Fruit fly (Drosophila melanogaster) whole organism, embryonic: ENCODE data around the gene ppk7.

Experiments
- Bteb2 ChIP-seq: fragments of 200-800 bp; sonication (Bioruptor generic); optimal IDR thresholded peaks from 2 replicates; lab custom pipeline; 2016; ENCODE audit warnings: missing biosample characterization, missing genetic modification characterization
- CG10209 ChIP-seq: fragments of 200-800 bp; sonication (Bioruptor generic); optimal IDR thresholded peaks from 3 replicates; lab custom pipeline; 2017; ENCODE audit warnings: missing biosample characterization, mild to moderate bottlenecking, missing genetic modification characterization, missing genetic modification reagents
- CG10366 ChIP-seq: fragments of 200-800 bp; sonication (Bioruptor generic); IDR thresholded peaks from 2 replicates; pipeline ENCODE4 v1.3.6; 2022; ENCODE audit warnings: missing biosample characterization, missing genetic modification characterization
- CG11093 ChIP-seq: fragments of 200-800 bp; sonication (Bioruptor generic); IDR thresholded peaks from 3 replicates; pipeline ENCODE4 v1.3.6; 2022; ENCODE audit warnings: missing biosample characterization, missing genetic modification characterization
- CG14667 ChIP-seq: fragments of 200-800 bp; sonication (Bioruptor generic); IDR thresholded peaks from 2 replicates; pipeline ENCODE4 v1.3.6; 2022; ENCODE audit warnings: missing biosample characterization, missing genetic modification characterization
- CG1602 ChIP-seq: fragments of 200-800 bp; sonication (Bioruptor generic); optimal IDR thresholded peaks from 3 replicates; lab custom pipeline; 2016; ENCODE audit warnings: missing biosample characterization, missing genetic modification characterization
- CG16779 ChIP-seq: fragments of 200-800 bp; sonication (Bioruptor generic); IDR thresholded peaks from 2 replicates; pipeline ENCODE4 v1.3.6; 2022; ENCODE audit warnings: missing biosample characterization, missing genetic modification characterization
- CG17361 ChIP-seq: fragments of 200-800 bp; sonication (Bioruptor generic); IDR thresholded peaks from 3 replicates; pipeline ENCODE4 v1.3.6; 2022; ENCODE audit warnings: missing biosample characterization, missing genetic modification characterization
- CG18262 ChIP-seq: fragments of 200-800 bp; optimal IDR thresholded peaks from 3 replicates; lab custom pipeline; 2019; ENCODE audit warnings: missing biosample characterization, mild to moderate bottlenecking, missing genetic modification characterization, moderate library complexity
- CG2120 ChIP-seq: fragments of 200-800 bp; sonication (Bioruptor generic); optimal IDR thresholded peaks from 3 replicates; lab custom pipeline; 2016; ENCODE audit warnings: missing biosample characterization, missing genetic modification characterization
- CG2889 ChIP-seq: fragments of 200-800 bp; sonication (Bioruptor generic); IDR thresholded peaks from 3 replicates; pipeline ENCODE4 v1.3.6; 2022; ENCODE audit warnings: missing biosample characterization, missing genetic modification characterization
- CG3163 ChIP-seq: fragments of 200-800 bp; sonication (Bioruptor generic); optimal IDR thresholded peaks from 3 replicates; lab custom pipeline; 2016; ENCODE audit warnings: missing biosample characterization, missing genetic modification characterization
- CG3847 ChIP-seq: fragments of 200-800 bp; sonication (Bioruptor generic); IDR thresholded peaks from 2 replicates; pipeline ENCODE4 v1.3.6; 2022; ENCODE audit warnings: missing biosample characterization, missing genetic modification characterization
- CG6175 ChIP-seq: fragments of 200-800 bp; sonication (Bioruptor generic); IDR thresholded peaks from 3 replicates; pipeline ENCODE4 v1.3.6; 2022; ENCODE audit warnings: missing biosample characterization, missing genetic modification characterization
- CG7372 ChIP-seq: fragments of 200-800 bp; sonication (Bioruptor generic); IDR thresholded peaks from 2 replicates; pipeline ENCODE4 v1.3.6; 2022; ENCODE audit warnings: missing biosample characterization, missing genetic modification characterization
- CG7556 ChIP-seq: fragments of 200-800 bp; sonication (Bioruptor generic); optimal IDR thresholded peaks from 2 replicates; lab custom pipeline; 2017; ENCODE audit warnings: missing biosample characterization, mild to moderate bottlenecking, missing genetic modification characterization
- CG9932 ChIP-seq: fragments of 200-800 bp; sonication (Bioruptor generic); IDR thresholded peaks from 2 replicates; pipeline ENCODE4 v1.3.6; 2022; ENCODE audit warnings: missing biosample characterization, missing genetic modification characterization
- CoRest ChIP-seq: fragments of 200-800 bp; sonication (Bioruptor generic); optimal IDR thresholded peaks from 3 replicates; lab custom pipeline; 2018; ENCODE audit warnings: missing biosample characterization, mild to moderate bottlenecking, missing genetic modification characterization, moderate library complexity
- CrebB ChIP-seq: fragments of 200-800 bp; sonication (Bioruptor generic); optimal IDR thresholded peaks from 3 replicates; lab custom pipeline; 2018; ENCODE audit warnings: missing biosample characterization, mild to moderate bottlenecking, missing genetic modification characterization
- D19A ChIP-seq: fragments of 200-800 bp; optimal IDR thresholded peaks from 3 replicates; lab custom pipeline; 2019; ENCODE audit warnings: missing biosample characterization, mild to moderate bottlenecking, missing genetic modification characterization, moderate library complexity
- Ets97D ChIP-seq: fragments of 200-800 bp; sonication (Bioruptor generic); optimal IDR thresholded peaks from 3 replicates; lab custom pipeline; 2016; ENCODE audit warnings: missing biosample characterization, missing genetic modification characterization
- Gug ChIP-seq: fragments of 200-800 bp; sonication (Bioruptor generic); IDR thresholded peaks from 4 replicates; pipeline ENCODE4 v1.3.6; 2022; ENCODE audit warnings: missing biosample characterization, missing genetic modification characterization
- Med ChIP-seq: fragments of 200-800 bp; sonication (Bioruptor generic); peaks from one replicate; lab custom pipeline; 2016; ENCODE audit warnings: missing biosample characterization, missing genetic modification characterization, mild to moderate bottlenecking, inconsistent platforms, moderate library complexity
- Nf-YB ChIP-seq: fragments of 200-800 bp; sonication (Bioruptor generic); optimal IDR thresholded peaks from 3 replicates; lab custom pipeline; 2019; ENCODE audit warnings: missing biosample characterization, mild to moderate bottlenecking, missing genetic modification characterization, moderate library complexity
- Ravus ChIP-seq: fragments of 200-800 bp; sonication (Bioruptor generic); IDR thresholded peaks from 2 replicates; pipeline ENCODE4 v1.3.6; 2022; ENCODE audit warnings: missing biosample characterization, missing genetic modification characterization
- bsh ChIP-seq, 2 experiments: fragments of 200-800 bp; sonication (Bioruptor generic); optimal IDR thresholded peaks; 2 replicates each; lab custom pipeline; 2017 to 2018; ENCODE audit warnings: mild to moderate bottlenecking in 2 of 2, missing biosample characterization in 2 of 2, missing genetic modification characterization in 2 of 2, moderate library complexity in 1 of 2
- cas ChIP-seq: fragments of 200-800 bp; sonication (Bioruptor generic); IDR thresholded peaks from 2 replicates; pipeline ENCODE4 v1.3.6; 2022; ENCODE audit warnings: missing biosample characterization, missing genetic modification characterization
- croc ChIP-seq: fragments of 200-800 bp; sonication (Bioruptor generic); conservative IDR thresholded peaks from 3 replicates; pipeline ENCODE4 v1.3.6; 2022; ENCODE audit warnings: missing biosample characterization, missing genetic modification characterization
- dpn ChIP-seq, 2 experiments: fragments of 200-800 bp; sonication (Bioruptor generic); optimal IDR thresholded peaks; 3 replicates each; lab custom pipeline; 2016; ENCODE audit warnings: missing biosample characterization in 2 of 2, missing genetic modification characterization in 2 of 2
- eyg ChIP-seq: fragments of 200-800 bp; sonication (Bioruptor generic); optimal IDR thresholded peaks from 3 replicates; lab custom pipeline; 2016; ENCODE audit warnings: missing biosample characterization, missing genetic modification characterization
- fd96Cb ChIP-seq: fragments of 200-800 bp; sonication (Bioruptor generic); optimal IDR thresholded peaks from 2 replicates; lab custom pipeline; 2018; ENCODE audit warnings: missing biosample characterization, mild to moderate bottlenecking, missing genetic modification characterization, moderate library complexity
- hbn ChIP-seq: fragments of 200-800 bp; sonication (Bioruptor generic); IDR thresholded peaks from 2 replicates; pipeline ENCODE4 v1.3.6; 2022; ENCODE audit warnings: missing biosample characterization, missing genetic modification characterization; ENCODE audit not compliant: partially characterized antibody
- hkb ChIP-seq, 2 experiments: fragments of 200-800 bp in 1 of 2; fragments of >200 bp in 1 of 2; sonication (Bioruptor generic) in 1 of 2; IDR thresholded peaks in 1 of 2; optimal IDR thresholded peaks in 1 of 2; 2 replicates each; pipeline versions ENCODE4 v1.3.6 to Lab custom; 2017 to 2022; ENCODE audit warnings: missing biosample characterization in 1 of 2, missing genetic modification characterization in 1 of 2
- jing ChIP-seq: fragments of 200-800 bp; sonication (Bioruptor generic); optimal IDR thresholded peaks from 2 replicates; lab custom pipeline; 2018; ENCODE audit warnings: missing biosample characterization, mild to moderate bottlenecking, missing genetic modification characterization
- jumu ChIP-seq: fragments of 200-800 bp; sonication (Bioruptor generic); optimal IDR thresholded peaks from 3 replicates; lab custom pipeline; 2016; ENCODE audit warnings: missing biosample characterization, missing genetic modification characterization
- kni ChIP-seq: fragments of 200-800 bp; sonication (Bioruptor generic); optimal IDR thresholded peaks from 3 replicates; lab custom pipeline; 2017; ENCODE audit warnings: mild to moderate bottlenecking, missing biosample characterization, missing genetic modification reagents, missing genetic modification characterization
- lab ChIP-seq: fragments of 200-800 bp; sonication (Bioruptor generic); optimal IDR thresholded peaks from 3 replicates; lab custom pipeline; 2017; ENCODE audit warnings: missing biosample characterization, missing genetic modification characterization, mild to moderate bottlenecking, moderate library complexity, missing genetic modification reagents
- lbe ChIP-seq: fragments of 200-800 bp; sonication (Bioruptor generic); optimal IDR thresholded peaks from 2 replicates; lab custom pipeline; 2016; ENCODE audit warnings: missing biosample characterization, mild to moderate bottlenecking, missing genetic modification characterization
- lola ChIP-seq, 3 experiments: fragments of >200 bp in 2 of 3; fragments of 200-800 bp in 1 of 3; sonication (Bioruptor generic) in 1 of 3; optimal IDR thresholded peaks; 2 replicates each; lab custom pipeline; 2017 to 2019; ENCODE audit warnings: missing biosample characterization in 3 of 3, missing genetic modification characterization in 3 of 3, mild to moderate bottlenecking in 1 of 3, moderate library complexity in 1 of 3
- phol ChIP-seq: fragments of 200-800 bp; sonication (Bioruptor generic); optimal IDR thresholded peaks from 3 replicates; lab custom pipeline; 2018; ENCODE audit warnings: missing biosample characterization, mild to moderate bottlenecking, missing genetic modification characterization, moderate library complexity
- pita ChIP-seq: fragments of 200-800 bp; sonication (Bioruptor generic); optimal IDR thresholded peaks from 2 replicates; lab custom pipeline; 2017; ENCODE audit warnings: missing biosample characterization, mild to moderate bottlenecking, missing genetic modification characterization
- pum ChIP-seq: fragments of 200-800 bp; sonication (Bioruptor generic); optimal IDR thresholded peaks from 2 replicates; lab custom pipeline; 2016; ENCODE audit warnings: missing biosample characterization, missing genetic modification characterization
- schlank ChIP-seq: fragments of 200-800 bp; sonication (Bioruptor generic); optimal IDR thresholded peaks from 2 replicates; lab custom pipeline; 2018; ENCODE audit warnings: missing biosample characterization, mild to moderate bottlenecking, missing genetic modification characterization
- sens ChIP-seq: fragments of 200-800 bp; sonication (Bioruptor generic); peaks from one replicate; lab custom pipeline; 2016; ENCODE audit warnings: missing biosample characterization, missing genetic modification characterization
- sqz ChIP-seq: fragments of 200-800 bp; sonication (Bioruptor generic); optimal IDR thresholded peaks from 3 replicates; lab custom pipeline; 2018; ENCODE audit warnings: missing biosample characterization, mild to moderate bottlenecking, missing genetic modification characterization
- stwl ChIP-seq: fragments of 200-800 bp; sonication (Bioruptor generic); optimal IDR thresholded peaks from 3 replicates; lab custom pipeline; 2018; ENCODE audit warnings: missing biosample characterization, mild to moderate bottlenecking, missing genetic modification characterization, moderate library complexity
- tap ChIP-seq: fragments of 200-800 bp; optimal IDR thresholded peaks from 3 replicates; lab custom pipeline; 2019; ENCODE audit warnings: missing biosample characterization, mild to moderate bottlenecking, missing genetic modification characterization, moderate library complexity
- z ChIP-seq: fragments of 200-800 bp; sonication (Bioruptor generic); IDR thresholded peaks from 3 replicates; pipeline ENCODE4 v1.3.6; 2022; ENCODE audit warnings: missing biosample characterization, missing genetic modification characterization

The ppk7 gene

dm6 chr2L:6350984-6351808 is 2.9 kb downstream of the ppk7 start, which contains the start of gene CG9498 (continued):
- TF ChIP-seq Med (GFP tag; lab: Kevin White, UChicago) (peak; percentile 73), CG16779 (GFP tag; lab: Robert Waterston, UW) (peak; percentile 69; the same call in 1 of the 2 replicates), CG6175 (peak; percentile 60; the same call in 2 of the 3 replicates), bsh (GFP tag; optimal IDR thresholded peaks at IDR 0.05; lab: Kevin White, UChicago) (peak in 1 of 2 experiments; percentile 53), croc (GFP tag; lab: Robert Waterston, UW) (peak; percentile 55; the same call in 2 of the 3 replicates), tap (tag; lab: Kevin White, UChicago) (peak; percentile 78), CG1602 (GFP tag; lab: Kevin White, UChicago) (peak; percentile 56), cas (GFP tag; lab: Robert Waterston, UW) (peak; percentile 86), CG10366 (peak; percentile 59), CoRest (peak; percentile 92), CrebB (tag; lab: Kevin White, UChicago) (peak; percentile 41), CG17361 (GFP tag; lab: Robert Waterston, UW) (peak; percentile 86), lola (GFP tag; optimal IDR thresholded peaks at IDR 0.05; lab: Kevin White, UChicago) (peak in 1 of 3 experiments; percentile 9), CG3847 (GFP tag; lab: Robert Waterston, UW) (peak; percentile 76), Ets97D (no peak), CG10209 (peak; percentile 77), stwl (no peak), CG2120 (GFP tag; lab: Kevin White, UChicago) (peak; percentile 90), pum (GFP tag; lab: Kevin White, UChicago) (no peak), hkb (optimal IDR thresholded peaks at IDR 0.05; lab: Kevin White, UChicago) (no peak), hkb (GFP tag; IDR thresholded peaks at IDR 0.05; lab: Robert Waterston, UW) (peak; percentile 77; the same call in 1 of the 2 replicates), CG2889 (GFP tag; lab: Robert Waterston, UW) (peak; percentile 44; the same call in 1 of the 3 replicates), z (GFP tag; lab: Robert Waterston, UW) (no peak), jing (GFP tag; lab: Kevin White, UChicago) (no peak), lab (GFP tag; lab: Kevin White, UChicago) (peak; percentile 96), sens (GFP tag; lab: Kevin White, UChicago) (peak; percentile 89), CG7556 (GFP tag; lab: Kevin White, UChicago) (peak; percentile 90), CG7372 (GFP tag; lab: Robert Waterston, UW) (peak; percentile 94), CG3163 (GFP tag; lab: Kevin White, UChicago) (no peak), pita (GFP tag; lab: Kevin White, UChicago) (no peak), Nf-YB (GFP tag; lab: Kevin White, UChicago) (peak; percentile 43), CG18262 (tag; lab: Kevin White, UChicago) (peak; percentile 83), sqz (GFP tag; lab: Kevin White, UChicago) (peak; percentile 52), CG11093 (peak; percentile 40; the same call in 1 of the 3 replicates), phol (tag; lab: Kevin White, UChicago) (peak; percentile 80), schlank (tag; lab: Kevin White, UChicago) (peak; percentile 60), D19A (tag; lab: Kevin White, UChicago) (peak; percentile 70), Gug (peak; percentile 44; the same call in 1 of the 4 replicates), hbn (no peak), Bteb2 (GFP tag; lab: Kevin White, UChicago) (peak; percentile 7), CG9932 (peak; percentile 91), CG14667 (GFP tag; lab: Robert Waterston, UW) (peak; percentile 67), lbe (no peak), dpn (GFP tag; optimal IDR thresholded peaks at IDR 0.05; lab: Kevin White, UChicago) (peak; percentile 18 to 51), Ravus (GFP tag; lab: Robert Waterston, UW) (peak; percentile 35), eyg (no peak), kni (GFP tag; lab: Kevin White, UChicago) (peak; percentile 9), fd96Cb (tag; lab: Kevin White, UChicago) (peak; percentile 83), jumu (GFP tag; lab: Kevin White, UChicago) (no peak)
